Fruit fly (Drosophila melanogaster): ENCODE measurements around the gene CG4020.
A peak's percentile ranks its signal among the peaks of the same experiment; 100 is the strongest.

The CG4020 gene

DNA sequence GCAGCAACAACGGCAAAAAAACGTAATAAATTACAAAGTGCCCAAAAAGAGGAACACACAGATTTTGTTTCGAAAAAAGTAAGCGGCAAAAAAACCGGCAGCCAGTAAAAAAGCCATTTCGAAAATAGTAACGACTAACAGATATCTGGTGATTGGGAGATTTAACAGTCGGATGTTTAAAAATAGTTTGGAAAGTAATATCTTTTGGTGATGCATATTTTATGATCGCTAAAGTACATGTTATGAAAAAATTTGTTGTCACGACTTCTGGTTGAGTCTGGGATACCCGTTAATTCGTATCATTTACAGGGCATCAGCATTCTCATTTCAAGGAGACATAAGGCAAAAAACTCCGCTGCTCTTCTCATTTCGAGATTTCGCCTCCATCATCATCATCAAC is 17.6 kb downstream of the CG4020 start:
- TF ChIP-seq EcR (GFP tag; optimal IDR thresholded peaks at IDR 0.05) (no peak), fd96Ca (GFP tag; IDR thresholded peaks at IDR 0.05) (peak; percentile 50; the same call in 1 of the 3 replicates), CG13204 (GFP tag; optimal IDR thresholded peaks at IDR 0.05) (no peak), CG14655 (GFP tag; optimal IDR thresholded peaks at IDR 0.05) (peak; percentile 29), CG4496 (GFP tag; IDR thresholded peaks at IDR 0.05) (peak; percentile 62; the same call in 2 of the 3 replicates), CG12605 (GFP tag; IDR thresholded peaks at IDR 0.05) (peak; percentile 52; the same call in 1 of the 2 replicates), CG9948 (tag; optimal IDR thresholded peaks at IDR 0.05) (peak; percentile 34), CG8159 (tag; optimal IDR thresholded peaks at IDR 0.05) (peak; percentile 66), CG34367 (tag; optimal IDR thresholded peaks at IDR 0.05) (peak; percentile 26), D1 (tag; optimal IDR thresholded peaks at IDR 0.05) (peak; percentile 37), CG17806 (tag; optimal IDR thresholded peaks at IDR 0.05) (peak; percentile 55), CG8301 (tag; optimal IDR thresholded peaks at IDR 0.05) (peak; percentile 9), gl (tag; optimal IDR thresholded peaks at IDR 0.05) (no peak), rn (GFP tag; IDR thresholded peaks at IDR 0.05) (no peak), Snoo (tag; optimal IDR thresholded peaks at IDR 0.05) (peak; percentile 66), Pif1B (GFP tag; optimal IDR thresholded peaks at IDR 0.05) (peak; percentile 52), CG15710 (tag; optimal IDR thresholded peaks at IDR 0.05) (peak; percentile 43), Pif1A (GFP tag; optimal IDR thresholded peaks at IDR 0.05) (peak; percentile 73), CG10348 (GFP tag; IDR thresholded peaks at IDR 0.05) (no peak), CG32121 (GFP tag; IDR thresholded peaks at IDR 0.05) (peak; percentile 53), Ets98B (GFP tag; IDR thresholded peaks at IDR 0.05) (no peak)

DNA sequence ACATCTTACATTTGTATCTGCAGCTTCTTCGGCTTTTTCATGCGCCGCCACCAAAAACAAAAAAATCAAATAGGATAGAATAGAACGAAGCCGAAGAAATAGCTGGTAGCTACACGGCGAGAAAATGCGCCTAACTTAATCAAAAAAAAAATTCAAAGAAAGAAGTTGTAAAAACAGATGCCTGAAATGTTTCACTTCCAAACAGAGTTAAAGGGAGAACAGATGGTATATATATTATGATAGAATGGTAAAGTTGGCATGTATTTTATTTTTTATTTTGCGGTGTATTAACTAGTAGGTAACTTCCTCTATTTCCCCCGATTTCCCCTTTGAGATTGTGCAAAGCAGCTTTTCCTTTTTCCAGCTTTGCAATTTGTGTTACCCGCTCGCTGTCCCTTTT is 18.8 kb downstream of the CG4020 start:
- TF ChIP-seq Pif1A (GFP tag; optimal IDR thresholded peaks at IDR 0.05) (peak; percentile 54), CG12605 (GFP tag; IDR thresholded peaks at IDR 0.05) (peak; percentile 67), D1 (tag; optimal IDR thresholded peaks at IDR 0.05) (peak; percentile 31), EcR (GFP tag; optimal IDR thresholded peaks at IDR 0.05) (no peak), CG9948 (tag; optimal IDR thresholded peaks at IDR 0.05) (peak; percentile 59), CG13204 (GFP tag; optimal IDR thresholded peaks at IDR 0.05) (no peak), CG15710 (tag; optimal IDR thresholded peaks at IDR 0.05) (no peak), CG10348 (GFP tag; IDR thresholded peaks at IDR 0.05) (no peak), CG34367 (tag; optimal IDR thresholded peaks at IDR 0.05) (peak; percentile 37), gl (tag; optimal IDR thresholded peaks at IDR 0.05) (no peak), CG32121 (GFP tag; IDR thresholded peaks at IDR 0.05) (0 out of 2 replicates have a peak, but pooled peaks have one; percentile 14), CG8159 (tag; optimal IDR thresholded peaks at IDR 0.05) (peak; percentile 26), rn (GFP tag; IDR thresholded peaks at IDR 0.05) (0 out of 2 replicates have a peak, but pooled peaks have one; percentile 33), fd96Ca (GFP tag; IDR thresholded peaks at IDR 0.05) (peak; percentile 59; the same call in 2 of the 3 replicates), CG14655 (GFP tag; optimal IDR thresholded peaks at IDR 0.05) (peak; percentile 91), Ets98B (GFP tag; IDR thresholded peaks at IDR 0.05) (peak; percentile 65), Snoo (tag; optimal IDR thresholded peaks at IDR 0.05) (no peak), CG4496 (GFP tag; IDR thresholded peaks at IDR 0.05) (peak; percentile 82), CG8301 (tag; optimal IDR thresholded peaks at IDR 0.05) (peak; percentile 84), CG17806 (tag; optimal IDR thresholded peaks at IDR 0.05) (peak; percentile 42), Pif1B (GFP tag; optimal IDR thresholded peaks at IDR 0.05) (peak; percentile 64)

DNA sequence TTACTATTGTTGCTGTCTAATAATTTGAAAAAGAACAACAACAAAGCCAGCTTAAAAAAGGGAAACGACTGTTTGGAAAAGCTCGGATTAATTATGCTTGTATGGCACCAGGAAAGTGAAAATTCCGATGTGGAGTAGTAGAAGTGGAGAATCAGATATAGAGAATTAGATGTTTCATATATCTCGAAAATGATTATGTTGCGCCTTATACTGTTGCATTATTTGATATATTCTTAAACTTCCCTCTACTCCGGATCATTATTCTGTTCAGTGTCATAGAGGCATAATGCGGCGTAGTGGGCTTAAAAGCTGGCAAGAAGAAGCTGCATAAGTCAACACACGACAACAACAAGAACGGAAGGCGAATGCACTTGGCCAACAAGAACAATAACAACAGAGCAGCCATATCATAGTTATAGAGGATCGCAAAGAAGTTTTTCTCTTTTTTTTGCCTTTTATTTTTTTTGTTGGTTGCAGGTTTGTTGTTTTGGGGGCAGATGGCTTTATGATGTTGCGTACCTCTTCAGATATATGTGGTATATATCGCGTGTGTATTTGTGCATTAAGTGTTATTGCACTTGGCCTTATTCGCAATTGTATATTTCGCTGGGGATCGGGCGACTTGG is 20.4 kb downstream of the CG4020 start:
- TF ChIP-seq CG32121 (GFP tag; IDR thresholded peaks at IDR 0.05) (peak; percentile 49; the same call in 1 of the 2 replicates), Pif1A (GFP tag; optimal IDR thresholded peaks at IDR 0.05) (peak; percentile 74), rn (GFP tag; IDR thresholded peaks at IDR 0.05) (peak; percentile 75), Ets98B (GFP tag; IDR thresholded peaks at IDR 0.05) (peak; percentile 87), fd96Ca (GFP tag; IDR thresholded peaks at IDR 0.05) (peak; percentile 84), CG4496 (GFP tag; IDR thresholded peaks at IDR 0.05) (peak; percentile 93), CG9948 (tag; optimal IDR thresholded peaks at IDR 0.05) (peak; percentile 81), CG17806 (tag; optimal IDR thresholded peaks at IDR 0.05) (peak; percentile 97), gl (tag; optimal IDR thresholded peaks at IDR 0.05) (peak; percentile 64), CG8301 (tag; optimal IDR thresholded peaks at IDR 0.05) (peak; percentile 92), CG13204 (GFP tag; optimal IDR thresholded peaks at IDR 0.05) (peak; percentile 16), CG15710 (tag; optimal IDR thresholded peaks at IDR 0.05) (peak; percentile 84), Snoo (tag; optimal IDR thresholded peaks at IDR 0.05) (peak; percentile 57), D1 (tag; optimal IDR thresholded peaks at IDR 0.05) (peak; percentile 46), CG14655 (GFP tag; optimal IDR thresholded peaks at IDR 0.05) (peak; percentile 94), EcR (GFP tag; optimal IDR thresholded peaks at IDR 0.05) (peak; percentile 89), Pif1B (GFP tag; optimal IDR thresholded peaks at IDR 0.05) (peak; percentile 79), CG10348 (GFP tag; IDR thresholded peaks at IDR 0.05) (no peak), CG8159 (tag; optimal IDR thresholded peaks at IDR 0.05) (peak; percentile 85), CG12605 (GFP tag; IDR thresholded peaks at IDR 0.05) (peak; percentile 91), CG34367 (tag; optimal IDR thresholded peaks at IDR 0.05) (peak; percentile 84)

DNA sequence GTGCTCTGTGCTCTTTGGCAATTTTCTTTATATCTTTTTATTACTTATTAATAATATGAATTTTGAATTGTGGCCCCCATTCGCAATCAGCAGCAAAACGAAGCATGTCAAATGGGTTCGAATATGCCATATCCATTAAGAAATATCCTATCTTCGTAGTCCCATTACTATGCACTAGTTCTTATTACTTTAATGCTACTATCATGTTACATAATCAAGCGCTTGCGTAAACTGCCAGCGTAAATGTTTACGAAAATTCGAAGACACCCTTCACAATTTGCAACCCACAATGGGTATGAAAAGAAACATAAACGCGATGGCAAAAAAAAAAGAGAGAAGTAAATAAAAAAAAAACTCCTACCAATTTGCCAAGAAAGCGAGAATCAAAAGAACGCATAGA is 21.2 kb downstream of the CG4020 start:
- TF ChIP-seq Pif1B (GFP tag; optimal IDR thresholded peaks at IDR 0.05) (peak; percentile 57), CG9948 (tag; optimal IDR thresholded peaks at IDR 0.05) (peak; percentile 75), fd96Ca (GFP tag; IDR thresholded peaks at IDR 0.05) (peak; percentile 84), CG15710 (tag; optimal IDR thresholded peaks at IDR 0.05) (peak; percentile 62), EcR (GFP tag; optimal IDR thresholded peaks at IDR 0.05) (no peak), Pif1A (GFP tag; optimal IDR thresholded peaks at IDR 0.05) (peak; percentile 53), CG8301 (tag; optimal IDR thresholded peaks at IDR 0.05) (peak; percentile 72), D1 (tag; optimal IDR thresholded peaks at IDR 0.05) (no peak), CG12605 (GFP tag; IDR thresholded peaks at IDR 0.05) (peak; percentile 74), CG32121 (GFP tag; IDR thresholded peaks at IDR 0.05) (peak; percentile 49; the same call in 1 of the 2 replicates), CG8159 (tag; optimal IDR thresholded peaks at IDR 0.05) (peak; percentile 65), CG17806 (tag; optimal IDR thresholded peaks at IDR 0.05) (peak; percentile 73), rn (GFP tag; IDR thresholded peaks at IDR 0.05) (no peak), CG10348 (GFP tag; IDR thresholded peaks at IDR 0.05) (no peak), Ets98B (GFP tag; IDR thresholded peaks at IDR 0.05) (peak; percentile 70), CG14655 (GFP tag; optimal IDR thresholded peaks at IDR 0.05) (peak; percentile 77), Snoo (tag; optimal IDR thresholded peaks at IDR 0.05) (no peak), CG34367 (tag; optimal IDR thresholded peaks at IDR 0.05) (peak; percentile 76), gl (tag; optimal IDR thresholded peaks at IDR 0.05) (peak; percentile 28), CG13204 (GFP tag; optimal IDR thresholded peaks at IDR 0.05) (no peak), CG4496 (GFP tag; IDR thresholded peaks at IDR 0.05) (peak; percentile 70; the same call in 2 of the 3 replicates)
